Fruit fly (Drosophila melanogaster): ENCODE data around the gene CG9676.

CG9676 gene

DNA sequence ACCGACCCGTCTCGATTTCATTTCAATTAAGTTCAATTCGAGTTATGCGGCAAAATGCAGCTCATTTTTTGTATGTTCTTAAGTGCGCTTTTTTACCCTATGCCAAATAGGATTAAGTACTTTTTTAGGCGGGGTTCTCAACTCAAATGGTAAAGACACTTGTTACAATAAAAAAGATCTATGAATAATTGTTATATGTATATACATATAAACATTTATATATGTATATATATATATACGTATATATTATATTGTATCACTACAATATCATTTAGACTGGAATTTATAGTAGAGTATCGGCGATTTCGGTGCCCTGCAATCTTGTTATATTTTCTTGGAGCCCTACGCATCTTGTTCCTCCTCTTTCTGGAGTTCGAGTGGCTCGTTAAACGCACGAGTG is 10.0 kb downstream of the CG9676 start:
- TF ChIP-seq noc (tag; optimal IDR thresholded peaks at IDR 0.05): no peak

DNA sequence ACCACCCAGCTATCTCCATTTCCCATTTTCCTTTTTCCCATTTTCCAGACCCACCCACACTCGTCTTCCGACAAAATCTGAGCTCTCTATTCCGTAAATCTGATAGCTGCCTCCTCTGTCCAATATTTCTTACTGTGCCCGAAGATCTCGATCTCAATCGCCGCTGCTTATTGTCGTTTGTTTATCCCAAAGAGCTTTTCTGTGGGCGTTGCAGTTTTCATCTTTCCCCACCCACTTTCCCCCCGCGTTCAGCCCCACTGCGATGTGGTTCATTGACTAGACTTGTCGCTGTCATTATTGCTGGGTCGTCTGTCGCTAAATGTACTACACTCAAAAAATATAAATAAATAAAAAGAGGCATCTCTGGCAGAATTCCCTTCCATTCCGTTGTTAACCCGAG is 10.6 kb downstream of the CG9676 start:
- no peak for TF ChIP-seq noc (tag; optimal IDR thresholded peaks at IDR 0.05)

DNA sequence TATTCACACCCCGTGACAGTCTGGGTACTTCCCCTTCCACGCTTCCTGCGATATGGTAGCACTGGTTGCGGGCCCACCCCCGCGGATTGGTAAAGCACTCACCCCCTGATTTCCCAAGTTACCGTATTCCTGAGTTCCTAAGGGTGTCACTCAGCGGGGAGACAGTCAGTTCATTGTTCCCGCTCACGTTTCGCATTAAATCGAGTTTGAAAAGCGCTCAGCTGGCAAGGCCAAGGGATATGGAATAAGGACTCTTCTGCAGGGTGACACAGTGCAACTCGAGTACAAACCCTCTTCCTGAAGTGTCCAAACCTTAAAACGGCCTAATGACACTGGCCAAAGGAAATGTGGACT is 11.9 kb downstream of the CG9676 start:
- no peak for TF ChIP-seq noc (tag; optimal IDR thresholded peaks at IDR 0.05)

DNA sequence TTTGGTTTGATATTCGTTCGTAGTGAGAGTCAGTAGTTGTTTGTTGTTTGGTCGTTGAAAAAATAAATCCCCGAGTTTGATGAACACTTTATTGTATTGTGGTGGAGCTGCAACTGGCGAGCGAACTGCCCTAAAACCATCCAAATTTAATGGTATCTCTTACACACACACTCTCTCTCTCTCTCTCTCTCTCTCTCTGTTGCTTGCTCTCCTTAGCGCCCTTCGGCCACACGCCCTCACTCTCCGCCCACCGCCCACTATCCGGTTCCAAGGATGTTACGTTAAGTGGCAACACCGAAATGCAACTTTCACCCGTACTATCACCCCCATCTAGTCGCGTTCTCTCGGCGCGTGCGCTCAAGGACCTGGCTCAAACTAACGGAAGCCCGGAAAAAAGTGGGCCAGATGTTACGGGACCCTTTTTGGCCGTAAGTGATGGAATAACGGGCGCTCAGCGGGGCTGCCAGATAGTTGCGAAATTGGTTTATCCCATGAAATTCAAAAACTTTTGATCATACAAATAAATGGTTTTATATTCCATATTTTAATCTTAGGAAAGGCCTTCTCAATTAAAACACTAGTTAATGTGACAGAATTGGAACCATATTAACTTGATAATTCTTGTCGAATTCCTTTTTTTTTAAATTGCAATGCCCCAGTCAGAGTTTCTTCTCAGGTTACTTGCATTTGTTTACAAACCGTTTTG is 12.4 kb downstream of the CG9676 start:
- TF ChIP-seq noc (tag; optimal IDR thresholded peaks at IDR 0.05): no peak

DNA sequence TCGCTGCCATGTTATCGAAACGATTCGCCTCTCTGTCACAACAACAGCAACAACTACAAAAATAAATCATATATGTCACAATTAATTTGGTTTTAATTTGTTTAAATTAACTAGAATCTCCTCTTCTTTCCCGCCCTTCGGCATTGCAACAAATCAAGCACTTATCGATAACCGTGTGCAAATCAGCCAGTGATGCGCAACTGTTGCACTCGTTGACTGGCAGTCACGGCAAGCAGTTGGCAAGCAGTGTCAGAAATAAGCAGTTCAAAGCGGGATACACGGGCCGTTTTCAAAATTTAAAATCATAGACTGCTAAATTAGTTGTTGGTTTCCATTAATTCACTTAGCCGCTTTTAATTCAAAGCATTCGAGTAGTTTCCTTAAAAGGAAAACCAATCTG is 16.2 kb downstream of the CG9676 start, which contains the start of gene Axs:
Axs (minus strand) TSS at position 131 of the 400 bp plus-strand sequence.
- no peak for TF ChIP-seq noc (tag; optimal IDR thresholded peaks at IDR 0.05)

DNA sequence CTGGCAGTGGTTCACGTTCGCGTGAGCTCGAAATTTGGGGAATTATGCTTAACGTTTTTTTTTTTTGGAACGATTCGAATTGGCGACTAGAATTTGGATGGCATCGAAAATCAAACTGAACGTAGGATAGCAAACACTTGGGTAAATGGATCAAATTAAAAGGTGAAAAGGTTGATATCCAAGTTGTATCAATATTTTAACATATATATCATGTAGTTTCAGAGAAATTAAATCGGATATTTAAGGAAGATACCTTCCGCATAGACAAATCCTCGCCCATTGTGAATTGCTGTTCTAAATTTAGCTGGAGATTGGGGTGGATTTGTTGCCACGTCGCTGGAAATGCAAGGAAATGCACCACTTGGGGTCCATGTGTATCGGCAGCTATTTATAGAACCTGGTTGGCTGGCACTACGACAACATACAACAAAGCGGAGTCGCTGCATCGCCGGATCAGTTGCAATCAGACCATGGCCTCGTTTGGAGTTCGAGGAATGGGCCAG is 21.1 kb downstream of the CG9676 start, which contains the start of the genes CG13010 and sing:
CG13010 (minus strand) TSS at position 101 of the 503 bp plus-strand sequence.
sing (plus strand) TSS at position 453 of the 503 bp plus-strand sequence.
- no peak for TF ChIP-seq noc (tag; optimal IDR thresholded peaks at IDR 0.05)

DNA sequence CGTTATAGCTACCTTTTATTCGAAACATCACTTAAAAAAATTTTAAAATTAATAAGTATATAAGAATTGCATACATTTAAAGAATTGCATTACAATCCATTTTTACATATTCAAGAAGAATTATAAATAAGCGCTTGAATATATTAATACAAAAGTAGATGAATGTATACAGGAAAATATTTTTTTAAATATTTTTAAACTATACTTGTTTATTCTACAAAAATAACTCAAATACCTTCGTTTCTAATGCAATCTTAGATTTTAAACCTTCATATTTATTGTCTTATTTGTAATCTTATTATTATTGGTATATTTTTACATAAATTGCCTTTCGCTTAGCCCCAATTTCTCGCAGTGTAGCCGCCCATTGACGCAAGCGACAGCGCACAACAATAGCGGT is 22.8 kb downstream of the CG9676 start:
- TF ChIP-seq noc (tag; optimal IDR thresholded peaks at IDR 0.05): no peak

DNA sequence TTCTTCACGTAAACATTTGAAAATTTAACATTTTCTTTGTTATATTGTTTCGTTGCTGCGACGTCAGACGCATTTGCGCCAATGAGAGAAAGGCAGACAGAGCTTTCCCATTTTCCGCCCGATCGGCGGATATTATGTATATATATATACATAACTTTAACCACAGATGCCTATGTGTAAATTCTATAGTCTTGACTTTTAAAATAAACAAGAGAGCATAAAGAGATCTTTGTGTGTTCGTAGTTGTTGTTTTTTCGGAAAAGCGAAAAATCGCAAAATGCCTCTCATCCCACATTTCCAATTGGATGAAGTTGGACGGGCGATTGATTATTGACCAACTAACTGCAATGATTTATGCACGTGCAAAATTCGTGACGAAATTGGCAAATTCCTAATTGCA is 23.3 kb downstream of the CG9676 start, which contains the start of gene CG13012:
CG13012 (minus strand) TSS at position 101 of the 400 bp plus-strand sequence.
- no peak for TF ChIP-seq noc (tag; optimal IDR thresholded peaks at IDR 0.05)

DNA sequence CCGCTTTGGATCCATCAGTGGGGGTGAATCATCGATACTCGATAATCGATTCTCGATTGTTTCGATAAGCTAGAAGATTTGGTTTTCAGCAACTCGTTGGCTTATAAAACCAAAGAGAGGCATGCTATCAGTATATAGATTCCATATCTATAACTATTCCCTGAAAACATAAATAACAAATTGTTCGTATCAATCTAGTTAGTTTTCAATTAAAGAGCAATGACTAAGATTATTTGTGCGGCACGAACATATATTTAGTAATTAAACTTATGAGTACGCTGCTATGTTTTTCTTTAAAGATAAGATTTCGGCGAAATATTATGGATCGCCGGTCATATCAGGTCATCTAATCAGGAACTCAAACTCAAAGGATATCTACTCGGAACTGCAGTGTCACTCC is 25.4 kb downstream of the CG9676 start:
- no peak for TF ChIP-seq noc (tag; optimal IDR thresholded peaks at IDR 0.05)

DNA sequence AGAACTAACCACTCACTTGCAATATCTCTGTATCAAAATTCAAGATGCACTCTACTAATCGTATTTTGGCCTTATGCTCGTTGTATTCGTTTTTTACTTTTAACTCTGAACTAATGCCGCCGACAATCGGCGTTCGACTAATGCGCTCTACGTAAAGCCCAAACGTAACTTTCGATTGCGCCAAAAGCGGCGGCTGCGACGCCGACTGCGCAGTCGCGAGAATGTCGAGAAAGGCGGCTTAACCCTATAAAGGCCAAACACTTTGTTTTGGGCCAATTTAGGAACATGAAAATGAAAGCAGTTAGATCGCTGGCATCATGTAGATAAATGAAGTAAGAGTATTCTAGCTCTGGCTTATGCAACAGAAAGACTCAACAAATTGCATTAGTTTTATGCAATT is 27.1 kb downstream of the CG9676 start:
- no peak for TF ChIP-seq noc (tag; optimal IDR thresholded peaks at IDR 0.05)

DNA sequence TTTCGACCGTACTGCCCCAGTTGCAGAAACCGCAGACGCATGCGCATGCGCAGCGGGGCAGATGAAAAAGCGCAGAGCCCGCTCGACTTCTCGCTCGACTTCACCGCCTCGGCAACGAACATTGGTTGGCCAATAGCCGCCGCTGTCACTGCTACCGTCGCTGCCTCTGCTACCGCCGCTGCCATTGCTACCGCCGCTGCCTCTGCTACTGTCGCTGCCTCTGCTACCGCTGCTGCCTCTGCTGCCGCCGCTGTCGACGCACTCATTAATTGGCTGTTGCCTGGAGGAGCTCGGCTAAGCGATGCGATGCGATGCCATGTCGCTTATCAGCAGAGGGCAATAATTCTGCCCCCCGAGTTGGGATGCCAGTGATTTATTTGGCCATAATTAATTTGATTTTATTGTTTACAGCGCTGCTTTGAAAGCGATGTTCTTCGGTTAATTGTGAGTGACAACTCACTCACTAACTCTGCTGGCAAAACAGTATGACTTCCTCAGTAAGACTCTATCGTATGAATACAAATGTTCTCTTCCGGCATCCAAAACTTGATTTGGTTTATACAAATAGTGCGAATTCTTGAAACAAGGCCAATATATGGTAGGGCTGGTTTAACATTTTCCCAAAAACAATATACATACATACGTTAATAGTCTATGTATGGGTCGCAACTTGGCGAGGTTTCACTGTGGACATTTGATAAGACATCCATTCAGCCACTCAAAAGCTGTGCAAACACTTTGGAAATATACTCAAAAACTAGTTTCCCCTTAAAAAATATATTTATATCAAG is 29.1 kb downstream of the CG9676 start:
- peak; percentile 81 for TF ChIP-seq noc (tag; optimal IDR thresholded peaks at IDR 0.05)

DNA sequence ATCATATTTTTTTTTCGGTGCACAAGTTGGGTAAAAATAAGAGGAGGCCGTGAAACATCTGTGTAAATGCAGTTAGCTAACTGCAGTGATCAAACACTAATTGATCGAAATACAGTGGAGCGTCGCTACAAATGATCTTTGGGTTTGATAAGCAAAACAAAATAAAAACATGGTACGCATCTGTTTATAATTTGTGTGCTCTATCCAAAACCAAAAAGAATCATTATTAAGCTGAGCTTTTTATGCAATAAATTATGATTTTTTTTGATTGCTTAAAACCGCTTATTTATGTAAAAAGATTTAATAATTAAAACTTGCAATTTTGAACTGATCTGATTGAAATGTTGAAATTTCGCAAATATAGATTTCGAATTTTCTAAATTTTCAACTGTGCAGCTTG is 29.7 kb downstream of the CG9676 start:
- no peak for TF ChIP-seq noc (tag; optimal IDR thresholded peaks at IDR 0.05)

DNA sequence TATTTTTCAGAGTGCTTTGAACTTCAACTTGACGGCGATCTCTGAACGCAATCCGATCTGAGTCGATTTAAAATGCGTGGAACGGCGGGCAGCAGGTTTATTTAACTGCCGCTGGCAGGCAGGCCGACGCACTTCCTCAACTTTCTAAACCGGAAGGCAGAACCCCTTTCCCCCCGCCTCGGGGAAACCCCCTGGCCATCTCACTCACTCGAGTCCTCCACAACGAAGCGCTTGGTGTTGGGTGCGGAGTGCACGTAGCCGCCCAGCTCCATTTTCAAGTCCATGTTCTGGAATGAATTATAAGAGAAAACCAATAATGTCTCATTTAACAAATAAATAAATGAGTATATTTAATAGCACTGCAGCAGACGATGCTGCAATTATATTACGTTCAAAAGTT is 30.1 kb downstream of the CG9676 start:
- no peak for TF ChIP-seq noc (tag; optimal IDR thresholded peaks at IDR 0.05)

DNA sequence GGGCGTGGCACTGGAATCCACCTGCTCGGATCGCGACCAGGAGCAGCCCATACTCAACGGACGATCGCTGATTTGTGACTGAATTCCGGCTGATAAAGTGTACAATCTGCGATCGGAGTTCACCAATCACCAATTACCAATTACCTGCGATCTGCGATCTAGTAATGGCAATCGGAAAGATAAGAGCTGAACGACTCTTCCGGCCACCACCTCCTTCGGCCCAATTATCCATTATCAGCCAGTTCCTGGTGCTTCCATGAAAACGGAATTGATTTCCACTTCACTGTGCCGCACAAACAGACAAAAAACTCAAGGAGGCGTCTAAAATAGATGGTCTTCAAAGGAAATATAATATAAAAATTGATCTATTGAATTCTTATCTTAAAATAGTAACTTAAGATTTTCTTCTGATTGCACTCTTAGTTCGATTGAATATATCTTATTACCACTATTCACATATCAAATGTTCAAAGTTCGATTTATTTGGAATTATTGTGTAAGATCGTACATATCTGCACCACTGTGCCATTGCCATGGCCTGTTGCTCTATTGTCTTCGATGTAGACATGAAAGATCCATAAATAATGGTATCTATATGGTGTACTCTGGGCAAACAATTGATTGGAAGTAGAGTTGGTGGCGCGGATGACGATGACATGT is 35.4 kb downstream of the CG9676 start, which contains the start of gene CG15865:
CG15865 (minus strand) TSS at position 51 of the 660 bp plus-strand sequence.
- no peak for TF ChIP-seq noc (tag; optimal IDR thresholded peaks at IDR 0.05)

DNA sequence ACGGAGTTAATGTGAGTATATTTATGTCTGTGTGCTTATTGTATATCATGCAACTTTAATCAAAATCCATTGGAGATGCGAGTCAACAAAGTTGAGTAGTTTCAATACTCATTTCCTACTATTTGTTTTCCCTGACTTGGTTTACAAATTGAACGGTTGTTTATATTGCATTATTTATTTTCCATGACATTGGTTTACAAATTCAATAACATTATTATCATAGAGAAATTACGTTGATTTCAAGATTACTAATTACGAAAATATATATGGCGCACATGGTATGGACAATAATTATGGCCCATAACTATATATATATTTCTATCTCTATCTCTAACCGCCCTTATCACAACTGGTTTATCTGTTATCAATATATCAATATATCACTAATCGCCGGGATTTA is 39.3 kb downstream of the CG9676 start:
- no peak for TF ChIP-seq noc (tag; optimal IDR thresholded peaks at IDR 0.05)

DNA sequence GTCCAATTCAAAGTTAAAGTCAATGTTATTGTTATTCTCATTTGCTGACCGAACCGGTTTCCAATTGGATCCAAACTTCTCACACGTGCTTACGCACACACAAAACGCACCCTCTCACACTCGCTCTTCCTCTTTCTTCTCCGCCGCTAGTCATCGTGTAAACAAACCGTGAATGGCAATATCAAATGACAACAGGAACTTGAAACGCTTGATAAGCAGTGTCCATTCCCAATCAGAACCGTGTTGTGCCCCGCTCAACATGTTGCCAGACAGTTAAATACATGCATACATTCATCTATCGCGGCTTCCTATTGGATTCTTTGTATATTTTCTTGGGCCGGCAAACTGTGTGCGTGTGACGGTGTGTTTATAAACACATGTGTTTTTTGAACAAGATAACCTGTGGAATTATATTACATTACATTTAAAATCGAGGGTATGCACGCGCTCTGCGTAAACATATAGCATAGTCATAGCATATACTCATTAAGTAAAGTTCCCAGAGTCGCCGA is 44.2 kb downstream of the CG9676 start:
- peak; percentile 57 for TF ChIP-seq noc (tag; optimal IDR thresholded peaks at IDR 0.05)

Measured in whole organism, larva.